Worm (Caenorhabditis elegans): ENCODE data around the gene ZK596.2.

The ZK596.2 gene

ce11 chrIV:10880264-10880663, 28.8 kb downstream of the ZK596.2 start, which contains the start of gene fipr-15:
TSS of gene fipr-15 (plus strand) at chrIV:10880564.
- TF ChIP-seq drap-1 (GFP tag; optimal IDR thresholded peaks at IDR 0.05) (no peak), unc-120 (tag; optimal IDR thresholded peaks at IDR 0.05; ENCODE audit: poor library complexity, severe bottlenecking) (no peak), lsy-2 (tag; optimal IDR thresholded peaks at IDR 0.05) (no peak), elt-1 (tag; optimal IDR thresholded peaks at IDR 0.05; ENCODE audit: borderline replicate concordance, insufficient read depth) (no peak), sem-2 (GFP tag; optimal IDR thresholded peaks at IDR 0.05) (no peak), ham-2 (GFP tag; optimal IDR thresholded peaks at IDR 0.05) (no peak), mep-1 (tag; optimal IDR thresholded peaks at IDR 0.05) (no peak), nhr-28 (tag; optimal IDR thresholded peaks at IDR 0.05) (no peak), ceh-43 (GFP tag; optimal IDR thresholded peaks at IDR 0.05) (no peak), zip-8 (tag; optimal IDR thresholded peaks at IDR 0.05) (no peak), ces-1 (GFP tag; optimal IDR thresholded peaks at IDR 0.05) (no peak), nhr-2 (tag; optimal IDR thresholded peaks at IDR 0.05) (no peak), blmp-1 (tag; optimal IDR thresholded peaks at IDR 0.05) (no peak), mab-5 (tag; optimal IDR thresholded peaks at IDR 0.05) (no peak), snpc-4 (tag; optimal IDR thresholded peaks at IDR 0.05) (no peak), lin-13 (tag; optimal IDR thresholded peaks at IDR 0.05) (no peak)

- TF ChIP-seq mab-5 (tag; optimal IDR thresholded peaks at IDR 0.05) (no peak), pha-4 (tag; optimal IDR thresholded peaks at IDR 0.05) (no peak), cnd-1 (tag; optimal IDR thresholded peaks at IDR 0.05) (no peak), drap-1 (GFP tag; optimal IDR thresholded peaks at IDR 0.05) (no peak)
These were observed 29.6 kb downstream of the ZK596.2 start, which contains the start of gene sdz-13 for ce11 chrIV:10879542-10879941. TSS of gene sdz-13 (minus strand) at chrIV:10879642.

- TF ChIP-seq elt-3 (tag; optimal IDR thresholded peaks at IDR 0.05) (no peak), bed-3 (GFP tag; optimal IDR thresholded peaks at IDR 0.05) (no peak), M03D4.4 (tag; optimal IDR thresholded peaks at IDR 0.05) (no peak), nhr-76 (tag; optimal IDR thresholded peaks at IDR 0.05) (no peak)
These were observed 32.3 kb downstream of the ZK596.2 start, which contains the start of gene fipr-14 for ce11 chrIV:10876844-10877243. TSS of gene fipr-14 (plus strand) at chrIV:10877144.

- TF ChIP-seq mep-1 (tag; optimal IDR thresholded peaks at IDR 0.05) (no peak), hlh-1 (tag; optimal IDR thresholded peaks at IDR 0.05) (no peak), tbx-8 (GFP tag; optimal IDR thresholded peaks at IDR 0.05) (no peak), mab-5 (tag; optimal IDR thresholded peaks at IDR 0.05) (no peak), ceh-43 (GFP tag; optimal IDR thresholded peaks at IDR 0.05) (no peak), nhr-237 (tag; optimal IDR thresholded peaks at IDR 0.05) (no peak), unc-62 (GFP tag; optimal IDR thresholded peaks at IDR 0.05) (no peak), unc-39 (tag; optimal IDR thresholded peaks at IDR 0.05) (no peak), blmp-1 (tag; optimal IDR thresholded peaks at IDR 0.05) (no peak)
These were observed 34.6 kb downstream of the ZK596.2 start, which contains the start of gene F13E9.12 for ce11 chrIV:10874527-10874926. TSS of gene F13E9.12 (minus strand) at chrIV:10874627.

- TF ChIP-seq ces-1 (GFP tag; optimal IDR thresholded peaks at IDR 0.05), result peak; percentile 57
- TF ChIP-seq sem-2 (GFP tag; optimal IDR thresholded peaks at IDR 0.05), result no peak
These were observed 38.9 kb downstream of the ZK596.2 start for ce11 chrIV:10870158-10870557.

ce11 chrIV:10869642-10870041, 39.5 kb downstream of the ZK596.2 start:
- no peak for TF ChIP-seq flh-1 (GFP tag; optimal IDR thresholded peaks at IDR 0.05)
- TF ChIP-seq unc-62 (GFP tag; optimal IDR thresholded peaks at IDR 0.05), result no peak
- no peak for TF ChIP-seq ham-2 (GFP tag; optimal IDR thresholded peaks at IDR 0.05)
- TF ChIP-seq cnd-1 (tag; optimal IDR thresholded peaks at IDR 0.05), result no peak
- peak; percentile 28 for TF ChIP-seq nhr-2 (tag; optimal IDR thresholded peaks at IDR 0.05)
- no peak for TF ChIP-seq bed-3 (GFP tag; optimal IDR thresholded peaks at IDR 0.05)
- no peak for TF ChIP-seq ztf-11 (tag; optimal IDR thresholded peaks at IDR 0.05)
- no peak for TF ChIP-seq mls-2 (tag; optimal IDR thresholded peaks at IDR 0.05)
